Fruit fly (Drosophila melanogaster): ENCODE results near the gene MKP-4.

- no peak for TF ChIP-seq pan (optimal IDR thresholded peaks at IDR 0.05)
- TF ChIP-seq Dfd (GFP tag; optimal IDR thresholded peaks at IDR 0.05) = no peak
- no peak for TF ChIP-seq HLH106 (tag; optimal IDR thresholded peaks at IDR 0.05)
- TF ChIP-seq Jra (GFP tag; optimal IDR thresholded peaks at IDR 0.05) = no peak
- TF ChIP-seq fru (GFP tag; optimal IDR thresholded peaks at IDR 0.05) = no peak
- no peak for TF ChIP-seq jim (GFP tag; optimal IDR thresholded peaks at IDR 0.05)
- TF ChIP-seq Myc (optimal IDR thresholded peaks at IDR 0.05) = no peak
- TF ChIP-seq usp (GFP tag; optimal IDR thresholded peaks at IDR 0.05) = no peak
- TF ChIP-seq lola (GFP tag; optimal IDR thresholded peaks at IDR 0.05) = no peak
- TF ChIP-seq woc (GFP tag; optimal IDR thresholded peaks at IDR 0.05) = no peak
- TF ChIP-seq foxo (GFP tag; optimal IDR thresholded peaks at IDR 0.05) = no peak
- no peak for TF ChIP-seq h (GFP tag; optimal IDR thresholded peaks at IDR 0.05)
- no peak for TF ChIP-seq Rel (GFP tag; optimal IDR thresholded peaks at IDR 0.05)
- no peak for TF ChIP-seq Rel (tag; optimal IDR thresholded peaks at IDR 0.05)
- TF ChIP-seq sage (GFP tag; optimal IDR thresholded peaks at IDR 0.05) = no peak
These were observed at the start of gene MKP-4, which contains the start of gene Naa20A for dm6 chrX:19622924-19623323.

All from whole organism, wandering third instar larva.